Fruit fly (Drosophila melanogaster): ENCODE results near the gene Tlk.

DNA sequence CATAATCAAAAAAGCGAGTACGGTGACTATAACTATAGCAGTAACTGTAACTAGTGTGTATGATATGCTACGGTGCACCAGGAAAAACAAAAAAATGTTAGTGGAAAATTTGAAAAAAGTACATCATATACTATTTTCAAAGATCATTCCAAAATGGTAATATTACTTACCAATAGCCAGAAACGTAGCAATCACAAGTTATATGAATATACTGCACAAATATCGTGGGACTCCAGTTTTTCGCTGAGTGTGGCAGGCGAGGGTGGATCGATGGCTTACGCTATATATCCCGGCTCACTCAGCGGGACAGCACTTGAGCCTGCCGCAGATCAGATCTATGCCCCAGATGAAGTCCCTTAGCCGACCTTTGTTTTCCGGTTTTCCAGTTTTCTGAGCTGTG is 117.8 kb downstream of the Tlk start:
- TF ChIP-seq D1 (tag; optimal IDR thresholded peaks at IDR 0.05) (no peak), CG34367 (tag; optimal IDR thresholded peaks at IDR 0.05) (no peak), CG32121 (GFP tag; IDR thresholded peaks at IDR 0.05) (peak; percentile 44; the same call in 1 of the 2 replicates), fd96Ca (GFP tag; IDR thresholded peaks at IDR 0.05) (no peak), Ets98B (GFP tag; IDR thresholded peaks at IDR 0.05) (0 out of 2 replicates have a peak, but pooled peaks have one; percentile 17), CG4496 (GFP tag; IDR thresholded peaks at IDR 0.05) (no peak)

Data from whole organism, pupa.